Fruit fly (Drosophila melanogaster) whole organism, adult: ENCODE measurements around the gene CG10311.

Source experiments
- CG12768 ChIP-seq: fragments of 200-800 bp; sonication (Bioruptor generic); optimal IDR thresholded peaks from 2 replicates; lab custom pipeline; 2017; ENCODE audit warnings: missing biosample characterization, missing genetic modification characterization, mild to moderate bottlenecking, moderate library complexity, missing genetic modification reagents
- CG1620 ChIP-seq: fragments of 200-800 bp; sonication (Bioruptor generic); optimal IDR thresholded peaks from 2 replicates; lab custom pipeline; 2016; ENCODE audit warnings: missing biosample characterization, missing genetic modification characterization
- CG33017 ChIP-seq: fragments of 200-800 bp; sonication (Bioruptor generic); optimal IDR thresholded peaks from 2 replicates; lab custom pipeline; 2018; ENCODE audit warnings: missing biosample characterization, mild to moderate bottlenecking, missing genetic modification characterization, moderate library complexity
- CG5204 ChIP-seq: fragments of 200-800 bp; sonication (Bioruptor generic); optimal IDR thresholded peaks from 2 replicates; lab custom pipeline; 2016; ENCODE audit warnings: missing biosample characterization, missing genetic modification characterization
- Clk ChIP-seq: fragments of 200-800 bp; sonication (Bioruptor generic); optimal IDR thresholded peaks from 2 replicates; lab custom pipeline; 2017; ENCODE audit warnings: missing biosample characterization, missing genetic modification characterization
- Crg-1 ChIP-seq: fragments of 200-800 bp; sonication (Bioruptor generic); optimal IDR thresholded peaks from 2 replicates; lab custom pipeline; 2016; ENCODE audit warnings: missing biosample characterization, missing genetic modification characterization
- Hr96 ChIP-seq: fragments of 200-800 bp; sonication (Bioruptor generic); optimal IDR thresholded peaks from 2 replicates; lab custom pipeline; 2016; ENCODE audit warnings: missing biosample characterization, missing genetic modification characterization
- cnc ChIP-seq, 2 experiments: fragments of >200 bp; optimal IDR thresholded peaks; 2 replicates each; lab custom pipeline; 2017
- kay ChIP-seq: fragments of 200-800 bp; sonication (Bioruptor generic); peaks from one replicate; lab custom pipeline; 2016; ENCODE audit warnings: missing biosample characterization, missing genetic modification characterization, borderline replicate concordance
- ovo ChIP-seq: fragments of 200-800 bp; sonication (Bioruptor generic); optimal IDR thresholded peaks from 2 replicates; lab custom pipeline; 2016; ENCODE audit warnings: missing biosample characterization, missing genetic modification characterization
- toe ChIP-seq: fragments of 200-800 bp; sonication (Bioruptor generic); optimal IDR thresholded peaks from 2 replicates; lab custom pipeline; 2016; ENCODE audit warnings: missing biosample characterization, missing genetic modification characterization

DNA sequence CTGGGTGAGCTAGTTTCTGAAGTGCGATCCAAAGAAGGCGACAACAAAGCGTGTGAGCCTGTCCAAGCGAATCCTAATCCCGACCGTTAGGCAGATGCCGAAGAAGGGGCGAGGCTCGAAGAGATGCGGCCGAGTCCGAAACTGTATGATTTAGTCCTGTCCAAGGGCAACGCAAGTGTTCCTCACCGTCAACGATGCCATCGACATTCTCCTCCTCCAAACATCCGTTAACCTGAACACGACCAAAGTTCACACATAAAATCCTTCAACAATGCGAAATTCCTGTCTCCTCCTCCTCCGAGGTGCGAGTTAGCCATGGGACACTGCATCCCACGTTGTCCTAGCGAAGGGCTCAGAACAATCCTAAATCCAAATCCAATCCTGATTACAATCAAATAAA is 17.3 kb downstream of the CG10311 start, which contains the start of gene Sulf1:
- TF ChIP-seq CG12768 (GFP tag; lab: Kevin White, UChicago) (no peak), ovo (GFP tag; lab: Kevin White, UChicago) (no peak), Hr96 (no peak), cnc (optimal IDR thresholded peaks at IDR 0.05; lab: Kevin White, UChicago) (no peak), CG33017 (tag; lab: Kevin White, UChicago) (no peak), kay (no peak), Crg-1 (no peak), CG1620 (no peak), toe (GFP tag; lab: Kevin White, UChicago) (no peak), CG5204 (GFP tag; lab: Kevin White, UChicago) (no peak), Clk (GFP tag; lab: Kevin White, UChicago) (no peak)
